Worm (Caenorhabditis elegans): ENCODE results near the gene F54B3.2.

Gene F54B3.2

DNA sequence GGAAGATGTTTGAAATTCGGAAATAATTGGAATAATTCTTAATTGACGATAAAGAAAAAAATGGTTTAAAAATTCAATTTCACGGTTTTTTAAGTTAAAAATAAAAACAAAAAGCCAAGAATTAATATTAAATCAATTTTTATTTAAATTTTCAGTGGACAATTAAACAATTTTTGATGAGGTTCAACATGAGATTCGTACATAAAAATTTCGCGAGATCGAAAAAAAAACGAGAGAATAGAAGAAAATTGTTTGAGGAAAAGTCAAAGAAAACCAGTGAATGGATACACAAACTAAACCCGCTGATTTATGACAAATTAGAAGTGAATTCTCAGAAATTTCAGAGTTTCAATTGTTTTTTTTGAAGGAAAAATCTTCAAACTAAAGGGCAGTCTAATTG, at the start of gene F54B3.2:
TSS of gene F54B3.2 (minus strand) at position 101 of the 400 bp plus-strand sequence.
- no peak for TF ChIP-seq nhr-76 (tag; optimal IDR thresholded peaks at IDR 0.05)
- TF ChIP-seq zag-1 (tag; optimal IDR thresholded peaks at IDR 0.05), result no peak
- TF ChIP-seq lir-3 (tag; optimal IDR thresholded peaks at IDR 0.05), result no peak
- no peak for TF ChIP-seq pha-4 (GFP tag; IDR thresholded peaks at IDR 0.05)
- TF ChIP-seq pha-4 (tag; optimal IDR thresholded peaks at IDR 0.05), result no peak
- TF ChIP-seq nhr-42 (GFP tag; IDR thresholded peaks at IDR 0.05), result no peak
- TF ChIP-seq zip-11 (GFP tag; IDR thresholded peaks at IDR 0.05), result no peak

DNA sequence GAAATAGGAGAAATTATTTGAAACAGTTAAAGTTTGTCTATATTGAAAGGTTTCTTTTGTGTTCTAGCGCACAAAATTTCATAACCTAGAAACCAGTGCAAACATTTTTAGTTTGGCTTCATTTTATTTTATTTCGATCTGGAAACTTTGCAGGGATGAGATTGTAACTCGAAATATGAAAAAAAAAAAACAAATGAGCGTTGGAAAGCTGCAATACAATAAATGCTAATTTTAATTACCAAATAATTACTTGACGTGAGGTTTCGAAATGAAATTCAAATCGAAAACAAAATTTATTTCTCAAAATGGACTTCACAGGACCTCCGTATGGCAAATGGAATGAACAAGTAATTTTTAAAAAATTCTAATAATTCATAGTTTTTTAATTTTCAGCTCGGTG, 47.1 kb upstream of the F54B3.2 start, which contains the start of gene M02G9.4:
TSS of gene M02G9.4 (plus strand) at position 301 of the 400 bp plus-strand sequence.
- TF ChIP-seq nhr-25 (tag; optimal IDR thresholded peaks at IDR 0.05; ENCODE audit: borderline replicate concordance, insufficient read depth), result no peak
- no peak for TF ChIP-seq Y5F2A.4 (GFP tag; optimal IDR thresholded peaks at IDR 0.05)
- TF ChIP-seq unc-62 (GFP tag; optimal IDR thresholded peaks at IDR 0.05 in 1 of 2), result no peak
- TF ChIP-seq unc-62 (tag; optimal IDR thresholded peaks at IDR 0.05), result no peak
- no peak for TF ChIP-seq F49E8.2 (tag; optimal IDR thresholded peaks at IDR 0.05; ENCODE audit: borderline replicate concordance)
- no peak for TF ChIP-seq ctbp-1 (GFP tag; IDR thresholded peaks at IDR 0.05)
- TF ChIP-seq skn-1 (tag; optimal IDR thresholded peaks at IDR 0.05), result no peak
- no peak for TF ChIP-seq tag-97 (GFP tag; IDR thresholded peaks at IDR 0.05)
- no peak for TF ChIP-seq zip-2 (tag; optimal IDR thresholded peaks at IDR 0.05)
- no peak for TF ChIP-seq vab-7 (GFP tag; IDR thresholded peaks at IDR 0.05)
- TF ChIP-seq F37D6.2 (tag; optimal IDR thresholded peaks at IDR 0.05), result no peak
- TF ChIP-seq dmd-9 (GFP tag; IDR thresholded peaks at IDR 0.05), result no peak
- no peak for TF ChIP-seq fos-1 (tag; optimal IDR thresholded peaks at IDR 0.05)
- no peak for TF ChIP-seq T20F7.1 (GFP tag; optimal IDR thresholded peaks at IDR 0.05)
- TF ChIP-seq nhr-48 (tag; optimal IDR thresholded peaks at IDR 0.05), result no peak
- no peak for TF ChIP-seq duxl-1 (tag; optimal IDR thresholded peaks at IDR 0.05; ENCODE audit: poor library complexity)
- TF ChIP-seq hlh-11 (tag; optimal IDR thresholded peaks at IDR 0.05), result no peak
- TF ChIP-seq ceh-32 (tag; optimal IDR thresholded peaks at IDR 0.05; ENCODE audit: poor library complexity), result no peak
- TF ChIP-seq nhr-237 (tag; optimal IDR thresholded peaks at IDR 0.05), result no peak
- TF ChIP-seq dmd-8 (GFP tag; IDR thresholded peaks at IDR 0.05), result no peak
- TF ChIP-seq nhr-42 (GFP tag; IDR thresholded peaks at IDR 0.05), result no peak

DNA sequence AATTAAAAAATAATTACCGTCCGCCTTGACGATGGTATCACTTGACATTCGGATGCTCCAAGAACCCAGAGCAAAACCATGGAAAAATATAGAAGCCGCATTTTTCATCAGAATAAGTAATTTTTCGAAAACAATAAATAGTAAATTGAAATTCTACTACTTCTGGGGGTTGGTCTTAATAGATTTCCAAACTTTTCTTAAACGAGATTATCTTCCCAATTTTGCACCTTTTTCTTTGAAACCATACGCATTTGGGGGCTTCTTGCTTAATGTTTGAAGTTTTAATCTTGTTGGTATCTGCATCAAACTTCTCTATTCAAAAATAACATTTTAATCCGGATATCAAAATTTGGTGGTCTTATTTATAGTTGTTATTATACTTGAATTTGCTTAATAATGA, 46.2 kb upstream of the F54B3.2 start, which contains the start of gene gcy-5:
TSS of gene gcy-5 (minus strand) at position 101 of the 400 bp plus-strand sequence.
- TF ChIP-seq ceh-44 (GFP tag; IDR thresholded peaks at IDR 0.05) (no peak), ces-1 (GFP tag; optimal IDR thresholded peaks at IDR 0.05) (no peak)

DNA sequence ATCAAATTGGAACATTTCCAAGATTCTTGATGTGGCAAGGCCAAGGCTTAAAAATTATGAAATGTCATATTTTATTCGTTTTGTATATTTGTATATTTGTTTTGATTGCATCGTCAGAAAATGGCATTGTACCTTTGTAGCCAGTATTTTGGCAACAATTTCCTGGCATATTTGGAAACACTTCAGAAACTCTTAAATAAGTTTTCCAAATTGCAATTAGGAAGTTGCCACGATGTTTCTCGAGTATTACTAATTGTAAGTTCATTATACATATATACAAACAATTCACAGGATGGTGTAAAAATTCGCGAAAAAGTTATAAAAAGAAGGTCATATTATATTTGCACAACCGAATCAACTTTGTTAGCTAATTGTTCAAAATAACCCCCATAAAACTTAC, 45.3 kb upstream of the F54B3.2 start, which contains the start of gene idpp-8:
TSS of gene idpp-8 (plus strand) at position 301 of the 400 bp plus-strand sequence.
- TF ChIP-seq madf-9 (GFP tag; conservative IDR thresholded peaks at IDR 0.05), result no peak
- no peak for TF ChIP-seq attf-4 (tag; optimal IDR thresholded peaks at IDR 0.05)
- no peak for TF ChIP-seq F10B5.3 (tag; optimal IDR thresholded peaks at IDR 0.05)
- no peak for TF ChIP-seq ceh-32 (tag; optimal IDR thresholded peaks at IDR 0.05; ENCODE audit: poor library complexity)
- no peak for TF ChIP-seq mes-2 (tag; optimal IDR thresholded peaks at IDR 0.05; ENCODE audit: poor library complexity, severe bottlenecking)
- TF ChIP-seq nhr-28 (tag; optimal IDR thresholded peaks at IDR 0.05), result no peak
- TF ChIP-seq nhr-76 (tag; optimal IDR thresholded peaks at IDR 0.05), result no peak
- TF ChIP-seq nhr-10 (tag; optimal IDR thresholded peaks at IDR 0.05), result no peak
- TF ChIP-seq rbr-2 (tag; optimal IDR thresholded peaks at IDR 0.05), result no peak
- no peak for TF ChIP-seq ceh-82 (tag; optimal IDR thresholded peaks at IDR 0.05)
- TF ChIP-seq mxl-2 (GFP tag; conservative IDR thresholded peaks at IDR 0.05), result no peak
- no peak for TF ChIP-seq ctbp-1 (GFP tag; IDR thresholded peaks at IDR 0.05)
- TF ChIP-seq php-3 (GFP tag; IDR thresholded peaks at IDR 0.05), result no peak
- no peak for TF ChIP-seq tag-97 (GFP tag; IDR thresholded peaks at IDR 0.05)
- no peak for TF ChIP-seq skn-1 (tag; optimal IDR thresholded peaks at IDR 0.05)

Data from whole organism, L4 larva.